Worm (Caenorhabditis elegans): ENCODE measurements around the gene nol-9.
A peak's percentile ranks its signal among the peaks of the same experiment; 100 is the strongest.

The nol-9 gene

DNA sequence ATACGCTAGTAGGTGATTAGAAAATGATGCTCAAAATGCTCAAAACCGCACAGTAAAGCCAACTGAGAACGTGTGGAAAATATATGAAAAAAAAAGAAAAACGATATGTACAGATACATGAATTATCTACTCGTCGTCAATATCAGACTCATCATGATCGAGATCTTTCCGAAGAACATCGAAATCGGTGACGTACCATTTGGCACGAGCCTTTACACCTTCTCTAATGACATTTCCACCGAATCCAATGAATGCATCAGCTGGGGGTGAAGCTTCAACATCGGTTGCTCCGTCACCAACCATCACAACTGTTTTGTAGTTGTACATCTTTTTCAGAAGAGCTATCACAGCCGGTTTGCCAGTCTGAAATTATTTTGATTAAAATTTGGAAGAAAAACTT lies 33.1 kb upstream of the nol-9 start:
- 0 out of 2 replicates have a peak, but pooled peaks have one; percentile 6 for TF ChIP-seq pbrm-1 (GFP tag; IDR thresholded peaks at IDR 0.05)
- TF ChIP-seq F37B4.10 (GFP tag; IDR thresholded peaks at IDR 0.05), result no peak
- no peak for TF ChIP-seq dpl-1 (GFP tag; optimal IDR thresholded peaks at IDR 0.05)
- TF ChIP-seq ZK185.1 (tag; optimal IDR thresholded peaks at IDR 0.05; ENCODE audit: poor library complexity, severe bottlenecking), result peak; percentile 74
- no peak for TF ChIP-seq ceh-58 (GFP tag; IDR thresholded peaks at IDR 0.05)
- TF ChIP-seq C06A6.2 (GFP tag; conservative IDR thresholded peaks at IDR 0.05), result no peak
- no peak for TF ChIP-seq ekl-4 (GFP tag; IDR thresholded peaks at IDR 0.05)
- TF ChIP-seq Y53F4B.3 (GFP tag; IDR thresholded peaks at IDR 0.05), result no peak
- TF ChIP-seq nfya-2 (GFP tag; IDR thresholded peaks at IDR 0.05), result no peak
- TF ChIP-seq Y56A3A.18 (GFP tag; IDR thresholded peaks at IDR 0.05), result no peak
- TF ChIP-seq egl-18 (GFP tag; IDR thresholded peaks at IDR 0.05), result no peak
- no peak for TF ChIP-seq somi-1 (GFP tag; optimal IDR thresholded peaks at IDR 0.05)

- TF ChIP-seq ztf-22 (GFP tag; optimal IDR thresholded peaks at IDR 0.05) (no peak), ceh-58 (GFP tag; IDR thresholded peaks at IDR 0.05) (no peak), repo-1 (tag; optimal IDR thresholded peaks at IDR 0.05) (peak; percentile 52), atf-7 (tag; optimal IDR thresholded peaks at IDR 0.05) (no peak), lag-1 (GFP tag; IDR thresholded peaks at IDR 0.05) (no peak), Y67H2A.10 (GFP tag; conservative IDR thresholded peaks at IDR 0.05) (no peak), cebp-2 (GFP tag; IDR thresholded peaks at IDR 0.05) (no peak)
These were observed 31.5 kb upstream of the nol-9 start for ce11 chrIV:13390770-13391169.

DNA sequence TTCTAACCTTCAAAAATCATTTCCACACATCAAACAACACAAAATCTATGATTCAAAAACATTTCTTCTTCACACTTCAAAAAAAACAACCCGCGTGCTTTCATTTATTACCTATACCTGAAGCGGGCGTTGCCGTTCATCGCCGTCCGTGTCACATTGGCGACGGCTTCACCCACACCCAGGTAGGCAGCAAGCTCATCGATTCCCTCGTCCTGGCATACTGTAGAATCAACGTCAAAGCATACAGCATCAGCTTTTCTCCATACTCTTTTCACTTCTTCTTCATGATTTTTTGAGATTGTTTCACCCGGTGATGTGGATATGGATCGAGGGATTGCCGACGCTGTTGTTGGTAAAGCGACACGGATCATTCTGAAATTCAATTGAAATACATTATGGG lies 30.1 kb upstream of the nol-9 start:
- peak; percentile 35 for TF ChIP-seq ztf-26 (tag; optimal IDR thresholded peaks at IDR 0.05)
- 0 out of 2 replicates have a peak, but pooled peaks have one; percentile 40 for TF ChIP-seq hsf-1 (GFP tag; IDR thresholded peaks at IDR 0.05)
- no peak for TF ChIP-seq snpc-1.3 (tag; optimal IDR thresholded peaks at IDR 0.05; ENCODE audit: insufficient read depth)
- TF ChIP-seq dox-1 (GFP tag; IDR thresholded peaks at IDR 0.05), result 0 out of 2 replicates have a peak, but pooled peaks have one; percentile 28
- TF ChIP-seq zim-3 (tag; optimal IDR thresholded peaks at IDR 0.05), result peak; percentile 67
- TF ChIP-seq sptf-2 (GFP tag; optimal IDR thresholded peaks at IDR 0.05), result no peak

- TF ChIP-seq Y95B8A.8 (GFP tag; IDR thresholded peaks at IDR 0.05) (no peak), nhr-120 (GFP tag; IDR thresholded peaks at IDR 0.05) (no peak), atf-7 (tag; optimal IDR thresholded peaks at IDR 0.05) (peak; percentile 44), snpc-1.3 (tag; optimal IDR thresholded peaks at IDR 0.05; ENCODE audit: insufficient read depth) (no peak), F37B4.10 (GFP tag; IDR thresholded peaks at IDR 0.05) (no peak), Y56A3A.18 (GFP tag; IDR thresholded peaks at IDR 0.05) (no peak), aptf-3 (GFP tag; IDR thresholded peaks at IDR 0.05) (no peak), lsl-1 (GFP tag; optimal IDR thresholded peaks at IDR 0.05) (no peak), lin-40 (tag; optimal IDR thresholded peaks at IDR 0.05) (peak; percentile 77), nfyb-1 (GFP tag; IDR thresholded peaks at IDR 0.05) (peak; percentile 69), pbrm-1 (GFP tag; IDR thresholded peaks at IDR 0.05) (no peak), zfh-2 (GFP tag; conservative IDR thresholded peaks at IDR 0.05) (no peak), nhr-80 (tag; optimal IDR thresholded peaks at IDR 0.05) (peak; percentile 81), tlf-1 (GFP tag; optimal IDR thresholded peaks at IDR 0.05) (peak; percentile 5), ceh-100 (GFP tag; IDR thresholded peaks at IDR 0.05) (no peak), Y53G8AR.9 (GFP tag; conservative IDR thresholded peaks at IDR 0.05) (0 out of 2 replicates have a peak, but pooled peaks have one; percentile 41), tbp1 (GFP tag; optimal IDR thresholded peaks at IDR 0.05) (peak; percentile 7), let-607 (tag; optimal IDR thresholded peaks at IDR 0.05) (peak in 1 of 2 experiments; percentile 41), T26A5.8 (tag; optimal IDR thresholded peaks at IDR 0.05) (no peak), ztf-26 (tag; optimal IDR thresholded peaks at IDR 0.05) (peak; percentile 55), somi-1 (GFP tag; optimal IDR thresholded peaks at IDR 0.05) (peak; percentile 25), egl-44 (GFP tag; IDR thresholded peaks at IDR 0.05) (no peak), lir-1 (GFP tag; conservative IDR thresholded peaks at IDR 0.05) (0 out of 2 replicates have a peak, but pooled peaks have one; percentile 7), bed-2 (GFP tag; IDR thresholded peaks at IDR 0.05) (no peak), cebp-1 (GFP tag; IDR thresholded peaks at IDR 0.05) (no peak; the same call in 1 of the 2 replicates), cebp-1 (tag; optimal IDR thresholded peaks at IDR 0.05) (peak; percentile 34), ekl-4 (GFP tag; IDR thresholded peaks at IDR 0.05) (no peak), ztf-22 (GFP tag; optimal IDR thresholded peaks at IDR 0.05) (peak; percentile 38)
These were observed 29.0 kb upstream of the nol-9 start for ce11 chrIV:13393246-13393716.
